Worm (Caenorhabditis elegans): ENCODE results near the gene cox-16.

DNA sequence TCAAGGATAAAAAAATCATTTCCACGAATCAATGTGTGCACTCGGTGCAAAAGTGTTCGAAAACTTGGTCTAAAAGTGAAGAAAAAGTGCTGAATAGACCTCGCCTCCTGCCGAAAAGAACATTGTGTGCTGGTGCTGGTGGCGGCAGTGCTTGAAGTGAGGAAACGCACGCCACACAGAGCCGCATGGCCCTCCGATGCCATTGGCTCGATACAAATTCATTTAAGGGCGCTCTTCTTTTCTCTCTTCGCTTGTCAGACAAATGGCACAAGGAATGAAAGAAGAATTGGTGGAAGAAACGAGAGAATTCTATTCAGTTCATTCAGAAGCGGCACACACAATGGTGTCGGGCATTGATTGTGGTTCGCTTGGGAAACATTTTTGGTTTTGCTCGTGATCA is 46.3 kb upstream of the cox-16 start:
- TF ChIP-seq nhr-77 (tag; optimal IDR thresholded peaks at IDR 0.05): no peak
- TF ChIP-seq ceh-82 (tag; optimal IDR thresholded peaks at IDR 0.05): no peak
- TF ChIP-seq jun-1 (tag; optimal IDR thresholded peaks at IDR 0.05): no peak
- no peak for TF ChIP-seq pqm-1 (tag; optimal IDR thresholded peaks at IDR 0.05)
- no peak for TF ChIP-seq ama-1 (optimal IDR thresholded peaks at IDR 0.05)
- no peak for TF ChIP-seq elt-1 (tag; optimal IDR thresholded peaks at IDR 0.05)
- TF ChIP-seq unc-62 (GFP tag; optimal IDR thresholded peaks at IDR 0.05): no peak
- TF ChIP-seq ceh-9 (tag; optimal IDR thresholded peaks at IDR 0.05): no peak
- TF ChIP-seq unc-39 (tag; optimal IDR thresholded peaks at IDR 0.05): no peak
